Worm (Caenorhabditis elegans) whole organism, L2 larva: ENCODE results near the gene F44A2.5.

Source experiments
- F13H6.1 ChIP-seq: sonication (generic microtip); optimal IDR thresholded peaks from 2 replicates; lab custom pipeline; 2016; ENCODE audit warnings: missing genetic modification characterization, missing compliant biosample characterization
- R02D3.7 ChIP-seq: fragments of 150-350 bp; optimal IDR thresholded peaks from 2 replicates; lab custom pipeline; 2014; ENCODE audit warnings: missing biosample characterization, missing genetic modification characterization
- ZK546.5 ChIP-seq: sonication (generic microtip); optimal IDR thresholded peaks from 2 replicates; lab custom pipeline; 2017; ENCODE audit warnings: missing biosample characterization, missing genetic modification characterization
- alr-1 ChIP-seq: fragments of 150-350 bp; optimal IDR thresholded peaks from 2 replicates; lab custom pipeline; 2014; ENCODE audit warnings: missing biosample characterization, missing genetic modification characterization
- aly-2 ChIP-seq: fragments of 150-350 bp; optimal IDR thresholded peaks from 2 replicates; lab custom pipeline; 2014; ENCODE audit warnings: missing biosample characterization, missing genetic modification characterization
- ama-1 ChIP-seq: fragments of 150-350 bp; optimal IDR thresholded peaks from 2 replicates; lab custom pipeline; 2018; ENCODE audit warnings: inconsistent platforms
- blmp-1 ChIP-seq: sonication (generic microtip); optimal IDR thresholded peaks from 2 replicates; lab custom pipeline; 2017; ENCODE audit warnings: missing genetic modification characterization, mild to moderate bottlenecking, missing compliant biosample characterization, antibody characterized with exemption, moderate library complexity; ENCODE audit not compliant: insufficient read depth
- ceh-16 ChIP-seq: fragments of 150-350 bp; optimal IDR thresholded peaks from 2 replicates; lab custom pipeline; 2014; ENCODE audit warnings: missing biosample characterization, missing genetic modification characterization
- dmd-4 ChIP-seq: sonication (generic microtip); optimal IDR thresholded peaks from 2 replicates; lab custom pipeline; 2017; ENCODE audit warnings: missing biosample characterization, missing genetic modification characterization
- egl-27 ChIP-seq: sonication (generic microtip); optimal IDR thresholded peaks from 3 replicates; lab custom pipeline; 2017; ENCODE audit warnings: missing biosample characterization, missing genetic modification reagents, missing genetic modification characterization
- fos-1 ChIP-seq: fragments of 150-350 bp; optimal IDR thresholded peaks from 2 replicates; lab custom pipeline; 2014; ENCODE audit warnings: missing biosample characterization, missing genetic modification characterization
- gmeb-1 ChIP-seq: fragments of 150-350 bp; optimal IDR thresholded peaks from 2 replicates; lab custom pipeline; 2014; ENCODE audit warnings: missing biosample characterization, missing genetic modification characterization
- lin-39 ChIP-seq: fragments of 150-350 bp; optimal IDR thresholded peaks from 2 replicates; lab custom pipeline; 2014; ENCODE audit warnings: missing biosample characterization, missing genetic modification reagents, missing genetic modification characterization
- lsy-2 ChIP-seq, 2 experiments: fragments of 150-350 bp in 1 of 2; sonication (generic microtip) in 1 of 2; optimal IDR thresholded peaks; 2 replicates each; lab custom pipeline; 2014 to 2017; ENCODE audit warnings: missing biosample characterization in 2 of 2, missing genetic modification characterization in 2 of 2
- mbf-1 ChIP-seq: sonication (generic microtip); optimal IDR thresholded peaks from 2 replicates; lab custom pipeline; 2017; ENCODE audit warnings: missing biosample characterization, missing genetic modification characterization
- mdl-1 ChIP-seq, 2 experiments: fragments of 150-350 bp in 1 of 2; sonication (generic microtip) in 1 of 2; optimal IDR thresholded peaks; 2 replicates each; lab custom pipeline; 2017; ENCODE audit warnings: missing biosample characterization in 2 of 2, missing genetic modification characterization in 2 of 2
- nhr-10 ChIP-seq: sonication (generic microtip); optimal IDR thresholded peaks from 2 replicates; lab custom pipeline; 2017; ENCODE audit warnings: missing biosample characterization, missing genetic modification characterization
- nhr-129 ChIP-seq: fragments of 150-350 bp; optimal IDR thresholded peaks from 2 replicates; lab custom pipeline; 2014; ENCODE audit warnings: missing biosample characterization, missing genetic modification characterization
- nhr-21 ChIP-seq: fragments of 150-350 bp; optimal IDR thresholded peaks from 2 replicates; lab custom pipeline; 2014; ENCODE audit warnings: missing biosample characterization, missing genetic modification characterization
- sma-3 ChIP-seq: sonication (generic microtip); optimal IDR thresholded peaks from 2 replicates; lab custom pipeline; 2016; ENCODE audit warnings: missing genetic modification reagents, missing genetic modification characterization, missing compliant biosample characterization
- sma-9 ChIP-seq, 2 experiments: fragments of 150-350 bp in 1 of 2; sonication (generic microtip) in 1 of 2; optimal IDR thresholded peaks; 2 replicates each; lab custom pipeline; 2014 to 2016; ENCODE audit warnings: missing genetic modification characterization in 2 of 2, mild to moderate bottlenecking in 1 of 2, missing biosample characterization in 1 of 2, missing compliant biosample characterization in 1 of 2, missing genetic modification reagents in 1 of 2, moderate library complexity in 1 of 2
- snpc-4 ChIP-seq: fragments of 150-350 bp; optimal IDR thresholded peaks from 2 replicates; lab custom pipeline; 2014; ENCODE audit warnings: missing biosample characterization, missing genetic modification characterization
- unc-39 ChIP-seq: fragments of 150-350 bp; optimal IDR thresholded peaks from 2 replicates; lab custom pipeline; 2014; ENCODE audit warnings: missing biosample characterization, missing genetic modification characterization
- unc-62 ChIP-seq: fragments of 150-350 bp; optimal IDR thresholded peaks from 2 replicates; lab custom pipeline; 2014; ENCODE audit warnings: missing biosample characterization, missing genetic modification reagents, missing genetic modification characterization
- zag-1 ChIP-seq: fragments of 150-350 bp; optimal IDR thresholded peaks from 2 replicates; lab custom pipeline; 2014; ENCODE audit warnings: missing biosample characterization, missing genetic modification characterization
- ztf-1 ChIP-seq: fragments of 200-800 bp; sonication (Bioruptor generic); conservative IDR thresholded peaks from 2 replicates; pipeline ENCODE4 v1.3.6; 2022; ENCODE audit warnings: missing genetic modification characterization, missing compliant biosample characterization
- ztf-11 ChIP-seq: sonication (generic microtip); optimal IDR thresholded peaks from 2 replicates; lab custom pipeline; 2017; ENCODE audit warnings: missing biosample characterization, missing genetic modification characterization
- ztf-4 ChIP-seq: fragments of 150-350 bp; optimal IDR thresholded peaks from 2 replicates; lab custom pipeline; 2014; ENCODE audit warnings: missing biosample characterization, missing genetic modification characterization

Gene F44A2.5

DNA sequence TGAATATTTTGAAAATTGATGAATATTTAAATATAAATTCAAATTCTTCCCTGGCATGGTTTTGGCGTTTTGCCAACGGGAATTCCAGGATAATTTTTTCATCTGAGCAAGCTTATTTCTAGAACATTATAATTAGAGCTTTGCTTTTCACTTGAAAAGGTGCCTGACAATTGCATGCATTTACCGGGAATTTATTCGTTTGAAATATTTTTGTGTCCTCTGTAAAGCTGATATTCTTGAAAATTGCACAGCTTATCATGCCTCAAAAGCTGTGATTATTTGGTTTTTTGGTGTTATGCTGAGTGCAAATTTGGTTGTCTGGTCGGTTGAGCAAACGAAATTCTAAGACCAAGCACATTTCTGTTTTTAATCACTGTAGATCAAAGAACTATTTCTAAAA is 37.0 kb upstream of the F44A2.5 start:
- TF ChIP-seq unc-62 (GFP tag; lab: Kevin White, UChicago) = no peak
- TF ChIP-seq egl-27 (tag; lab: Kevin White, UChicago) = no peak
- TF ChIP-seq alr-1 (tag; lab: Kevin White, UChicago) = no peak
- no peak for TF ChIP-seq sma-9 (GFP tag; optimal IDR thresholded peaks at IDR 0.05; lab: Kevin White, UChicago)
- no peak for TF ChIP-seq sma-9 (tag; optimal IDR thresholded peaks at IDR 0.05; lab: Kevin White, UChicago)
- no peak for TF ChIP-seq ztf-11 (tag; lab: Kevin White, UChicago)
- TF ChIP-seq dmd-4 (tag; lab: Kevin White, UChicago) = no peak
- TF ChIP-seq ZK546.5 (tag; lab: Kevin White, UChicago) = no peak
- TF ChIP-seq lsy-2 (tag; optimal IDR thresholded peaks at IDR 0.05; lab: Kevin White, UChicago) = no peak
- no peak for TF ChIP-seq blmp-1

DNA sequence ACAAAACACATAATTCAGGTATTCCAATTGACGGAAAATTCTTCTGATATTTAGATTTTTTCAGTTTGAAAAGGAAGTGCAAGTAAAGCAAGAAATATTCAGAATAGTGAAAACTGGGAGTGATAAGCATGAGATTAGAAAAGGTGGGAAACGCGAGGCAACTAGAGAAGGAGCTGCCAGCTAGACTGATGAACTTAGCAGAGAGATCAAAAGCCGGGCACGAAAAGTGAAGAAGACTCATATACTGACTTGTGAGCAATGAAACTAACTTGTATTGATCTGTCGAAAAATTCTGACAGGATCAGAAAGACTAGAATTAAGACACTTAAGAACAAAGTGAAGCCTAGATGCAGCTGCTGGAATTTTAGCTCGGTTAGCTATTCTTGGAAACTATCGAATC is 35.9 kb upstream of the F44A2.5 start, which contains the start of gene nhr-36:
Gene nhr-36, minus strand, starts transcription at position 101 of the 400 bp plus-strand sequence.
- no peak for TF ChIP-seq nhr-129
- TF ChIP-seq nhr-21 = no peak
- no peak for TF ChIP-seq mdl-1 (tag; optimal IDR thresholded peaks at IDR 0.05; lab: Kevin White, UChicago)
- no peak for TF ChIP-seq R02D3.7 (tag; lab: Kevin White, UChicago)
- no peak for TF ChIP-seq fos-1 (tag; lab: Kevin White, UChicago)
- TF ChIP-seq lin-39 (tag; lab: Kevin White, UChicago) = no peak

ce11 chrV:9262708-9263107 is 34.7 kb upstream of the F44A2.5 start:
- TF ChIP-seq mbf-1 (tag; lab: Kevin White, UChicago) = no peak
- TF ChIP-seq aly-2 = no peak
- TF ChIP-seq lsy-2 (tag; optimal IDR thresholded peaks at IDR 0.05; lab: Kevin White, UChicago) = no peak
- peak; percentile 44 for TF ChIP-seq fos-1 (tag; lab: Kevin White, UChicago)
- no peak for TF ChIP-seq R02D3.7 (tag; lab: Kevin White, UChicago)

DNA sequence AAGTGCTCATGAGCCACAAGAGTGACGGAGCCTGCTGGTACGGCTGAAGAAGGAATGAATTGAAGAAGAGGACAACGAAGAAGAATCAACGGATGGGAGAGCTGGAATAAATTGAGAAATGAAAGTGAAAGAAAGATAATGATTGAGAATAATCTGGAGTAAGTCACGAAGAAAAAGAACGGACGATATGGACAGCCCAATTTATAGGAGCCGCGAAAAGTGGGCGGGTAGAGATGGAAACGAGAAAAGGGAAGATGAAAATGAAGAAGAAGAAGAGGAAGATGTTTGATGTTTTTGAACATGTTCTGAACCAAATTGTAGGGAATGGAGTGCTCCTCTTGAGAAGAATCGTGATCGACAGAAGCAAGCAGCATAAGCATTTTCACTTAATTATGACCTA is 31.0 kb upstream of the F44A2.5 start, which contains the start of gene slc-17.7:
Gene slc-17.7, minus strand, starts transcription at position 101 of the 400 bp plus-strand sequence.
- TF ChIP-seq mbf-1 (tag; lab: Kevin White, UChicago) = no peak
- TF ChIP-seq nhr-10 (tag; lab: Kevin White, UChicago) = no peak
- TF ChIP-seq sma-3 (GFP tag; lab: Kevin White, UChicago) = no peak

DNA sequence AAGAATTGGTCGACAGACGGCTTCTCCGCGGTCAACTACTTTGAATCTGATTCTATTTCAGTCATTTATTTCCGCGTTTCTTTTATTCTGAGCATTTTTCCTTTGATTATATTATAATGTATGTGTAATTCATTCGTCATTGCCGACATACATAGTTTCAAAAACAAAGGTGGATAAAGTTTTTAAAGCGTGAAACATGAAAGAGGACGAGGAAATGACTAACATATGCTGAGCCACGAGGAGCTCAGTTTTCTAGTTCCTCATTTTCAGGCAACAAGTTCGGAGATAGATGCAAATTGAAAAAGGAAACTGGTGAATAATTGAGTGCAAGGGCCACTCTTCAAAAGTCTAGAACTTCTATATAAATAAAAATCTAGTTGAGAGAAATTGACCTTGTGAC is 29.2 kb upstream of the F44A2.5 start:
- TF ChIP-seq F13H6.1 (tag; lab: Kevin White, UChicago) (no peak), mdl-1 (tag; optimal IDR thresholded peaks at IDR 0.05; lab: Kevin White, UChicago) (no peak), unc-39 (tag; lab: Kevin White, UChicago) (no peak), ztf-4 (tag; lab: Kevin White, UChicago) (no peak), ama-1 (lab: Kevin White, UChicago) (no peak), nhr-21 (no peak), sma-9 (GFP tag; optimal IDR thresholded peaks at IDR 0.05; lab: Kevin White, UChicago) (no peak), sma-9 (tag; optimal IDR thresholded peaks at IDR 0.05; lab: Kevin White, UChicago) (no peak), gmeb-1 (no peak)

ce11 chrV:9270442-9270841 is 27.0 kb upstream of the F44A2.5 start:
- TF ChIP-seq mdl-1 (tag; optimal IDR thresholded peaks at IDR 0.05; lab: Kevin White, UChicago) (peak; percentile 34 to 38), snpc-4 (tag; lab: Kevin White, UChicago) (no peak), F13H6.1 (tag; lab: Kevin White, UChicago) (peak; percentile 22), sma-3 (GFP tag; lab: Kevin White, UChicago) (no peak), egl-27 (tag; lab: Kevin White, UChicago) (no peak), zag-1 (tag; lab: Kevin White, UChicago) (peak; percentile 12), sma-9 (GFP tag; optimal IDR thresholded peaks at IDR 0.05; lab: Kevin White, UChicago) (peak; percentile 11), sma-9 (tag; optimal IDR thresholded peaks at IDR 0.05; lab: Kevin White, UChicago) (no peak), ztf-1 (GFP tag; lab: Robert Waterston, UW) (no peak)

ce11 chrV:9271835-9272234 is 25.6 kb upstream of the F44A2.5 start:
- no peak for TF ChIP-seq alr-1 (tag; lab: Kevin White, UChicago)
- no peak for TF ChIP-seq ceh-16 (tag; lab: Kevin White, UChicago)
- no peak for TF ChIP-seq ztf-4 (tag; lab: Kevin White, UChicago)
- TF ChIP-seq lsy-2 (tag; optimal IDR thresholded peaks at IDR 0.05; lab: Kevin White, UChicago) = peak in 1 of 2 experiments; percentile 2
